Worm (Caenorhabditis elegans): Measurements from ENCODE around the gene clec-31.

- TF ChIP-seq ceh-39 (tag; optimal IDR thresholded peaks at IDR 0.05) (no peak), sptf-1 (tag; optimal IDR thresholded peaks at IDR 0.05) (no peak), ceh-43 (GFP tag; optimal IDR thresholded peaks at IDR 0.05) (no peak), elt-3 (tag; optimal IDR thresholded peaks at IDR 0.05) (no peak), snpc-4 (tag; optimal IDR thresholded peaks at IDR 0.05) (no peak), lin-13 (tag; optimal IDR thresholded peaks at IDR 0.05) (no peak), nhr-76 (tag; optimal IDR thresholded peaks at IDR 0.05) (no peak)
Measured at ce11 chrV:16814541-16815207, 43.2 kb downstream of the clec-31 start.
